Fruit fly (Drosophila melanogaster) whole organism, embryonic: ENCODE data around the gene Gpdh3.

Experiments used
- Pdp1 ChIP-seq, 2 experiments: fragments of 200-800 bp; sonication (Bioruptor generic); optimal IDR thresholded peaks; 3 replicates each; lab custom pipeline; 2016; ENCODE audit warnings: missing biosample characterization in 2 of 2, missing genetic modification characterization in 2 of 2, mild to moderate bottlenecking in 1 of 2, moderate library complexity in 1 of 2
- Ptx1 ChIP-seq: fragments of 200-800 bp; sonication (Bioruptor generic); IDR thresholded peaks from 2 replicates; pipeline ENCODE4 v1.3.6; 2022; ENCODE audit warnings: missing biosample characterization, missing genetic modification characterization
- Side ChIP-seq: fragments of 200-800 bp; sonication (Bioruptor generic); optimal IDR thresholded peaks from 2 replicates; lab custom pipeline; 2016; ENCODE audit warnings: missing biosample characterization, missing genetic modification characterization
- cas ChIP-seq: fragments of 200-800 bp; sonication (Bioruptor generic); IDR thresholded peaks from 2 replicates; pipeline ENCODE4 v1.3.6; 2022; ENCODE audit warnings: missing biosample characterization, missing genetic modification characterization
- nau ChIP-seq: fragments of 200-800 bp; sonication (Bioruptor generic); optimal IDR thresholded peaks from 3 replicates; lab custom pipeline; 2017; ENCODE audit warnings: missing biosample characterization, mild to moderate bottlenecking, missing genetic modification characterization, missing genetic modification reagents
- slou ChIP-seq: fragments of 200-800 bp; sonication (Bioruptor generic); optimal IDR thresholded peaks from 3 replicates; lab custom pipeline; 2016; ENCODE audit warnings: missing biosample characterization, missing genetic modification characterization
- zfh2 ChIP-seq: fragments of 200-800 bp; sonication (Bioruptor generic); optimal IDR thresholded peaks from 2 replicates; lab custom pipeline; 2016; ENCODE audit warnings: missing biosample characterization, missing genetic modification characterization

- no peak for TF ChIP-seq Ptx1 (GFP tag; lab: Robert Waterston, UW)
- TF ChIP-seq nau, result no peak
- no peak for TF ChIP-seq cas (GFP tag; lab: Robert Waterston, UW)
- no peak for TF ChIP-seq zfh2
- no peak for TF ChIP-seq Side (GFP tag; lab: Kevin White, UChicago)
- no peak for TF ChIP-seq slou
- no peak for TF ChIP-seq Pdp1 (GFP tag; optimal IDR thresholded peaks at IDR 0.05; lab: Kevin White, UChicago)
These were observed 9.3 kb upstream of the Gpdh3 start, which contains the start of gene CG7069 for dm6 chr3R:22372535-22372934.
